Fruit fly (Drosophila melanogaster): ENCODE data around the gene CG15739.

CG15739 gene

DNA sequence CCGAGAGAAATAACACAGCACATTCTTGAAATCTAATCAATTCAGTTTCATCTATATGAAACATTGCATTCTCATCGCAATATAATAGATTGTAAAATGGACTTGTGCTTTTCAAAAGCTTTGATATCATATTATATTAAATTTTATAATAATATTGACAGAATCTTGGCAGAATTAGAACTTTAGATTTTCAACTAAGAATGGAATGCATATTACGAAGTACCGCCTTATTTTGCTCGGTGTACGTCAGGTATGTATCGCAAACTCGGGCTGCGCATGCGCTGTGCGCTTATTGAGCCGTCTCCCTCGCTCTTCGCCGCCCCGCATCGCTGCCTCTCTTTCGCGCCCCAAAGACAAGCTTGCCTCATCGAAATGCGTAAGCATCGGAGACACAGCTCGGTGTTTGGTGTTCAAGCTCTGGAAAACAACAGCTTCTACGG lies 42.1 kb downstream of the CG15739 start (continued):
- TF ChIP-seq lov (optimal IDR thresholded peaks at IDR 0.05) (no peak), lov (GFP tag; IDR thresholded peaks at IDR 0.05) (peak; percentile 59; the same call in 1 of the 3 replicates), pfk (GFP tag; optimal IDR thresholded peaks at IDR 0.05) (peak; percentile 14), CG1792 (GFP tag; optimal IDR thresholded peaks at IDR 0.05) (no peak), nau (GFP tag; optimal IDR thresholded peaks at IDR 0.05) (peak; percentile 78), Taf1 (GFP tag; IDR thresholded peaks at IDR 0.05) (peak; percentile 59; the same call in 1 of the 2 replicates), lab (GFP tag; optimal IDR thresholded peaks at IDR 0.05) (peak; percentile 88), CG10979 (tag; optimal IDR thresholded peaks at IDR 0.05) (peak; percentile 95), CG5180 (GFP tag; optimal IDR thresholded peaks at IDR 0.05) (peak; percentile 83), toy (GFP tag; IDR thresholded peaks at IDR 0.05) (peak; percentile 19; the same call in 1 of the 2 replicates), Max (GFP tag; optimal IDR thresholded peaks at IDR 0.05) (peak; percentile 32), sima (GFP tag; optimal IDR thresholded peaks at IDR 0.05) (no peak), hb (GFP tag; IDR thresholded peaks at IDR 0.05; ENCODE audit: partially characterized antibody) (no peak), nom (GFP tag; optimal IDR thresholded peaks at IDR 0.05) (peak; percentile 85), CG8944 (GFP tag; optimal IDR thresholded peaks at IDR 0.05) (no peak), Hr3 (GFP tag; optimal IDR thresholded peaks at IDR 0.05) (peak; percentile 85), CG11093 (GFP tag; IDR thresholded peaks at IDR 0.05) (peak; percentile 87), CG17359 (tag; optimal IDR thresholded peaks at IDR 0.05) (peak; percentile 92), ci (GFP tag; IDR thresholded peaks at IDR 0.05) (peak; percentile 84), Asciz (GFP tag; optimal IDR thresholded peaks at IDR 0.05) (peak; percentile 89), vvl (GFP tag; IDR thresholded peaks at IDR 0.05) (peak; percentile 89), Atf-2 (GFP tag; optimal IDR thresholded peaks at IDR 0.05) (no peak), CG14710 (tag; optimal IDR thresholded peaks at IDR 0.05) (peak; percentile 92), CG6813 (GFP tag; optimal IDR thresholded peaks at IDR 0.05) (peak; percentile 79), repo (GFP tag; optimal IDR thresholded peaks at IDR 0.05) (no peak), fru (optimal IDR thresholded peaks at IDR 0.05) (no peak), ato (GFP tag; IDR thresholded peaks at IDR 0.05; ENCODE audit: partially characterized antibody) (no peak), Elba2 (GFP tag; optimal IDR thresholded peaks at IDR 0.05) (peak; percentile 22), Xrp1 (GFP tag; IDR thresholded peaks at IDR 0.05) (peak; percentile 90), ttk (GFP tag; IDR thresholded peaks at IDR 0.05) (peak; percentile 84), CG3847 (GFP tag; IDR thresholded peaks at IDR 0.05) (peak; percentile 77), crc (GFP tag; optimal IDR thresholded peaks at IDR 0.05) (no peak), usp (GFP tag; optimal IDR thresholded peaks at IDR 0.05) (no peak), seq (GFP tag; IDR thresholded peaks at IDR 0.05) (peak; percentile 84), Blimp-1 (GFP tag; optimal IDR thresholded peaks at IDR 0.05) (peak; percentile 87), ATbp (GFP tag; optimal IDR thresholded peaks at IDR 0.05) (peak; percentile 89), CG9932 (GFP tag; IDR thresholded peaks at IDR 0.05) (peak; percentile 88), CG12299 (tag; optimal IDR thresholded peaks at IDR 0.05) (peak; percentile 90), CG15696 (tag; optimal IDR thresholded peaks at IDR 0.05) (peak; percentile 93), Ravus (GFP tag; IDR thresholded peaks at IDR 0.05) (peak; percentile 34; the same call in 1 of the 2 replicates), Opbp (GFP tag; IDR thresholded peaks at IDR 0.05; ENCODE audit: partially characterized antibody) (no peak), CG4854 (GFP tag; optimal IDR thresholded peaks at IDR 0.05) (no peak), gcm2 (GFP tag; optimal IDR thresholded peaks at IDR 0.05) (no peak), p53 (GFP tag; optimal IDR thresholded peaks at IDR 0.05) (no peak), CG14014 (GFP tag; IDR thresholded peaks at IDR 0.05) (peak; percentile 86), ewg (GFP tag; optimal IDR thresholded peaks at IDR 0.05) (peak; percentile 86), Antp (GFP tag; optimal IDR thresholded peaks at IDR 0.05) (no peak), amos (GFP tag; IDR thresholded peaks at IDR 0.05; ENCODE audit: partially characterized antibody) (no peak), Sin3A (optimal IDR thresholded peaks at IDR 0.05) (no peak), eyg (GFP tag; optimal IDR thresholded peaks at IDR 0.05) (no peak), pb (GFP tag; optimal IDR thresholded peaks at IDR 0.05) (no peak), CG11456 (GFP tag; IDR thresholded peaks at IDR 0.05) (0 out of 3 replicates have a peak, but pooled peaks have one; percentile 53)

All from whole organism, embryonic.